Worm (Caenorhabditis elegans) whole organism, L2 larva: ENCODE results near the gene C04C3.7.
A peak's percentile ranks its signal among the peaks of the same experiment; 100 is the strongest.
"Not testable (repeated sequence)": the region's sequence is repeated elsewhere in the genome, so short reads cannot be mapped to it uniquely, and the experiment has no call there.

Experiments
- C34F6.9 ChIP-seq: fragments of 150-350 bp; optimal IDR thresholded peaks from 2 replicates; lab custom pipeline; 2014; ENCODE audit warnings: missing biosample characterization, missing genetic modification characterization
- F13H6.1 ChIP-seq: sonication (generic microtip); optimal IDR thresholded peaks from 2 replicates; lab custom pipeline; 2016; ENCODE audit warnings: missing genetic modification characterization, missing compliant biosample characterization
- Y55F3AM.14 ChIP-seq: fragments of 200-800 bp; sonication (Bioruptor generic); optimal IDR thresholded peaks from 2 replicates; lab custom pipeline; 2018; ENCODE audit warnings: mild to moderate bottlenecking, missing genetic modification characterization, missing compliant biosample characterization
- alr-1 ChIP-seq: fragments of 150-350 bp; optimal IDR thresholded peaks from 2 replicates; lab custom pipeline; 2014; ENCODE audit warnings: missing biosample characterization, missing genetic modification characterization
- ama-1 ChIP-seq: fragments of 150-350 bp; optimal IDR thresholded peaks from 2 replicates; lab custom pipeline; 2018; ENCODE audit warnings: inconsistent platforms
- ceh-16 ChIP-seq: fragments of 150-350 bp; optimal IDR thresholded peaks from 2 replicates; lab custom pipeline; 2014; ENCODE audit warnings: missing biosample characterization, missing genetic modification characterization
- ceh-82 ChIP-seq: fragments of 150-350 bp; optimal IDR thresholded peaks from 2 replicates; lab custom pipeline; 2014; ENCODE audit warnings: missing biosample characterization, missing genetic modification characterization
- crh-2 ChIP-seq: sonication (generic microtip); optimal IDR thresholded peaks from 2 replicates; lab custom pipeline; 2017; ENCODE audit warnings: missing biosample characterization, missing genetic modification characterization
- dmd-4 ChIP-seq: sonication (generic microtip); optimal IDR thresholded peaks from 2 replicates; lab custom pipeline; 2017; ENCODE audit warnings: missing biosample characterization, missing genetic modification characterization
- egl-27 ChIP-seq: sonication (generic microtip); optimal IDR thresholded peaks from 3 replicates; lab custom pipeline; 2017; ENCODE audit warnings: missing biosample characterization, missing genetic modification reagents, missing genetic modification characterization
- elt-1 ChIP-seq: fragments of 150-350 bp; optimal IDR thresholded peaks from 2 replicates; lab custom pipeline; 2014; ENCODE audit warnings: missing biosample characterization, missing genetic modification characterization
- fos-1 ChIP-seq: fragments of 150-350 bp; optimal IDR thresholded peaks from 2 replicates; lab custom pipeline; 2014; ENCODE audit warnings: missing biosample characterization, missing genetic modification characterization
- gmeb-1 ChIP-seq: fragments of 150-350 bp; optimal IDR thresholded peaks from 2 replicates; lab custom pipeline; 2014; ENCODE audit warnings: missing biosample characterization, missing genetic modification characterization
- lin-11 ChIP-seq: fragments of 150-350 bp; sonication (generic microtip); optimal IDR thresholded peaks from 2 replicates; lab custom pipeline; 2014; ENCODE audit warnings: missing biosample characterization, missing genetic modification characterization, inconsistent platforms, mixed read lengths
- lin-13 ChIP-seq: fragments of 150-350 bp; optimal IDR thresholded peaks from 2 replicates; lab custom pipeline; 2014; ENCODE audit warnings: missing biosample characterization, missing genetic modification reagents, missing genetic modification characterization
- lin-39 ChIP-seq: fragments of 150-350 bp; optimal IDR thresholded peaks from 2 replicates; lab custom pipeline; 2014; ENCODE audit warnings: missing biosample characterization, missing genetic modification reagents, missing genetic modification characterization
- lsy-2 ChIP-seq, 2 experiments: fragments of 150-350 bp in 1 of 2; sonication (generic microtip) in 1 of 2; optimal IDR thresholded peaks; 2 replicates each; lab custom pipeline; 2014 to 2017; ENCODE audit warnings: missing biosample characterization in 2 of 2, missing genetic modification characterization in 2 of 2
- mbf-1 ChIP-seq: sonication (generic microtip); optimal IDR thresholded peaks from 2 replicates; lab custom pipeline; 2017; ENCODE audit warnings: missing biosample characterization, missing genetic modification characterization
- mdl-1 ChIP-seq, 2 experiments: fragments of 150-350 bp in 1 of 2; sonication (generic microtip) in 1 of 2; optimal IDR thresholded peaks; 2 replicates each; lab custom pipeline; 2017; ENCODE audit warnings: missing biosample characterization in 2 of 2, missing genetic modification characterization in 2 of 2
- nhr-10 ChIP-seq: sonication (generic microtip); optimal IDR thresholded peaks from 2 replicates; lab custom pipeline; 2017; ENCODE audit warnings: missing biosample characterization, missing genetic modification characterization
- nhr-12 ChIP-seq: fragments of 150-350 bp; optimal IDR thresholded peaks from 2 replicates; lab custom pipeline; 2014; ENCODE audit warnings: missing biosample characterization, missing genetic modification characterization
- nhr-129 ChIP-seq: fragments of 150-350 bp; optimal IDR thresholded peaks from 2 replicates; lab custom pipeline; 2014; ENCODE audit warnings: missing biosample characterization, missing genetic modification characterization
- nhr-21 ChIP-seq: fragments of 150-350 bp; optimal IDR thresholded peaks from 2 replicates; lab custom pipeline; 2014; ENCODE audit warnings: missing biosample characterization, missing genetic modification characterization
- nhr-23 ChIP-seq: fragments of 150-350 bp; optimal IDR thresholded peaks from 2 replicates; lab custom pipeline; 2014; ENCODE audit warnings: missing biosample characterization, missing genetic modification reagents, missing genetic modification characterization
- nhr-237 ChIP-seq: fragments of 150-350 bp; optimal IDR thresholded peaks from 2 replicates; lab custom pipeline; 2014; ENCODE audit warnings: missing biosample characterization, missing genetic modification characterization
- nhr-25 ChIP-seq: fragments of 150-350 bp; sonication (generic microtip); optimal IDR thresholded peaks from 3 replicates; lab custom pipeline; 2014; ENCODE audit warnings: missing biosample characterization, missing genetic modification characterization
- nhr-6 ChIP-seq: fragments of 150-350 bp; optimal IDR thresholded peaks from 2 replicates; lab custom pipeline; 2014; ENCODE audit warnings: missing biosample characterization, missing genetic modification characterization
- peb-1 ChIP-seq: fragments of 150-350 bp; optimal IDR thresholded peaks from 2 replicates; lab custom pipeline; 2014; ENCODE audit warnings: missing biosample characterization, missing genetic modification characterization
- sem-4 ChIP-seq: fragments of 150-350 bp; optimal IDR thresholded peaks from 2 replicates; lab custom pipeline; 2014; ENCODE audit warnings: missing biosample characterization, missing genetic modification reagents, missing genetic modification characterization
- skn-1 ChIP-seq: sonication (generic microtip); optimal IDR thresholded peaks from 2 replicates; lab custom pipeline; 2017; ENCODE audit warnings: missing biosample characterization, missing genetic modification characterization
- sma-3 ChIP-seq: sonication (generic microtip); optimal IDR thresholded peaks from 2 replicates; lab custom pipeline; 2016; ENCODE audit warnings: missing genetic modification reagents, missing genetic modification characterization, missing compliant biosample characterization
- snpc-4 ChIP-seq: fragments of 150-350 bp; optimal IDR thresholded peaks from 2 replicates; lab custom pipeline; 2014; ENCODE audit warnings: missing biosample characterization, missing genetic modification characterization
- unc-39 ChIP-seq: fragments of 150-350 bp; optimal IDR thresholded peaks from 2 replicates; lab custom pipeline; 2014; ENCODE audit warnings: missing biosample characterization, missing genetic modification characterization
- unc-55 ChIP-seq: fragments of 150-350 bp; sonication (generic microtip); optimal IDR thresholded peaks from 3 replicates; lab custom pipeline; 2014; ENCODE audit warnings: missing biosample characterization, missing genetic modification reagents, missing genetic modification characterization
- zag-1 ChIP-seq: fragments of 150-350 bp; optimal IDR thresholded peaks from 2 replicates; lab custom pipeline; 2014; ENCODE audit warnings: missing biosample characterization, missing genetic modification characterization
- ztf-1 ChIP-seq: fragments of 200-800 bp; sonication (Bioruptor generic); conservative IDR thresholded peaks from 2 replicates; pipeline ENCODE4 v1.3.6; 2022; ENCODE audit warnings: missing genetic modification characterization, missing compliant biosample characterization
- ztf-11 ChIP-seq: sonication (generic microtip); optimal IDR thresholded peaks from 2 replicates; lab custom pipeline; 2017; ENCODE audit warnings: missing biosample characterization, missing genetic modification characterization
- ztf-4 ChIP-seq: fragments of 150-350 bp; optimal IDR thresholded peaks from 2 replicates; lab custom pipeline; 2014; ENCODE audit warnings: missing biosample characterization, missing genetic modification characterization

The C04C3.7 gene

ce11 chrIV:3399015-3399722, 34.1 kb downstream of the C04C3.7 start, which contains the start of the genes dyf-3 and pdhb-1:
Gene dyf-3, minus strand, starts transcription at chrIV:3399231.
Gene pdhb-1, plus strand, starts transcription at chrIV:3399672.
- TF ChIP-seq ceh-82 (tag; lab: Kevin White, UChicago), result no peak
- no peak for TF ChIP-seq elt-1 (tag; lab: Kevin White, UChicago)
- peak; percentile 19 for TF ChIP-seq nhr-129 (tag; lab: Kevin White, UChicago)
- TF ChIP-seq F13H6.1 (tag; lab: Kevin White, UChicago), result peak; percentile 20
- TF ChIP-seq sem-4 (tag; lab: Kevin White, UChicago), result no peak
- no peak for TF ChIP-seq lin-39 (tag; lab: Kevin White, UChicago)
- TF ChIP-seq unc-39 (tag; lab: Kevin White, UChicago), result no peak
- peak; percentile 24 for TF ChIP-seq lin-11
- TF ChIP-seq gmeb-1 (tag; lab: Kevin White, UChicago), result peak; percentile 9
- peak; percentile 78 to 95 for TF ChIP-seq lsy-2 (tag; optimal IDR thresholded peaks at IDR 0.05; lab: Kevin White, UChicago)
- TF ChIP-seq sma-3, result no peak
- TF ChIP-seq ceh-16, result no peak
- TF ChIP-seq peb-1, result no peak
- TF ChIP-seq zag-1 (tag; lab: Kevin White, UChicago), result no peak
- TF ChIP-seq nhr-21, result no peak
- TF ChIP-seq nhr-6 (tag; lab: Kevin White, UChicago), result no peak
- peak; percentile 46 for TF ChIP-seq unc-55
- no peak for TF ChIP-seq fos-1 (tag; lab: Kevin White, UChicago)

DNA sequence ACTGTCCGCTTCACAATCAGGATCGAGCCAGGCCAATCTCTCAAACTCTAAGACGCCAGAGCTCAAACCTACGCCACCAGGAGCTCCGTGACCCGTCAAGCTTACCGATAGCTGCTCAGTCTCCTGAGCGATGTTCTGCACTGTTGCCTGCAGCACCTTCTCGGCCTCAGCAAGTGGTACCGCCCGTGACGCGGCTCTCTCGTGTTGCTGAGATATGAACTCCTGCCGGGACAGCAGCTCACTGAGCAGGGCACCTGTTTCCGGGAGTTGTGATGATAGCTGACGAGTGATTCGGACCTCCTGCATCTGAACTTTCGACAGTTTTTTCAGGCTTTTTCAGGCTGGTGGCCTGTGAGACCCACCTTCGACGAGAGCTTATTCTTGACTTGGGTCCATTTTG, 35.2 kb downstream of the C04C3.7 start:
- TF ChIP-seq ztf-4 (tag; lab: Kevin White, UChicago) (no peak), mbf-1 (no peak)

- TF ChIP-seq nhr-12 (tag; lab: Kevin White, UChicago) (no peak), nhr-21 (no peak), elt-1 (tag; lab: Kevin White, UChicago) (no peak), lsy-2 (tag; optimal IDR thresholded peaks at IDR 0.05; lab: Kevin White, UChicago) (no peak), peb-1 (no peak), alr-1 (tag; lab: Kevin White, UChicago) (no peak), skn-1 (tag; lab: Kevin White, UChicago) (no peak), mbf-1 (no peak)
Measured at ce11 chrIV:3395581-3395980, 37.7 kb downstream of the C04C3.7 start, which contains the start of gene C04C3.14. Gene C04C3.14, plus strand, starts transcription at chrIV:3395881.

DNA sequence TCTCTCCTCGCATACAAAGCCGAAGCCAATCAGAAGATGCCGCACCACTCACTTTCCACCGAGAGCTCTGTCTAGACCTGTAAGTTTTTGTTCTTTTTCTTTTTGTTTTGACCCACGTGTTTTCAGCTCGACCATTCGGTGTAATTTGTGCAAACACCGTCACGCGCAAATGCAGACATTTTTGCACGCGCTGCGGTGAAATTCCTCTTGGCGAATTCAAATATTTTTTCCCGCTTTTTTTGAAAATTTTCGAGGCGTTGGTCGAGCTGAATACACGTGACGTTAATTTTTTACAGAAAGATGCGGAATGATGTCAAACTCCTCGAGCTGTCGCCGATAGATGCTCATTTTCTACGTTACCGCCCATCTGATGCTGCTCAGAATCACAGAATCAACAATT, 39.2 kb downstream of the C04C3.7 start, which contains the start of gene C04C3.4:
Gene C04C3.4, plus strand, starts transcription at position 301 of the 400 bp plus-strand sequence.
- TF ChIP-seq snpc-4 (tag; lab: Kevin White, UChicago); fos-1 (tag; lab: Kevin White, UChicago); Y55F3AM.14 (GFP tag; lab: Kevin White, UChicago): not testable (repeated sequence)

DNA sequence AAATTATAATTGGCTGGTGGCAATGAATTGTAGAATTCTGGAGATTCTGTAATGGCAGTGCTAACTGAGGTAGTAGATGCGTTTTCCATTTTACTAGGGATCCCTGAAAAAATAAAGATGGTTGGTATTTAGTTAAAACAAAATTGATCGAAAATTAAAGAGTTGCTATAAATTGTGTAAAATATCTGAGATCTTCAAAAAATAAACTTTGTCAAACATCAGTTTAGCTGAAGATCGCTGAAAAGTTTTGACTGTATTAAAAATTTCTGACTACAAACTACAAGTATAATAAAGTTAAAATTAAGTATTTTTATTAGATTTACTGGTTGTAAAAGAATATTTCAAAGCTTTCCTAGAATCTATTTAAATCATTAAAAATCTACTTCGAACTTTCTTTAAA, 43.3 kb downstream of the C04C3.7 start, which contains the start of gene B0546.5:
Gene B0546.5, minus strand, starts transcription at position 101 of the 400 bp plus-strand sequence.
- not testable (repeated sequence) for TF ChIP-seq nhr-12, ztf-11, lin-39 (tag; lab: Kevin White, UChicago)

DNA sequence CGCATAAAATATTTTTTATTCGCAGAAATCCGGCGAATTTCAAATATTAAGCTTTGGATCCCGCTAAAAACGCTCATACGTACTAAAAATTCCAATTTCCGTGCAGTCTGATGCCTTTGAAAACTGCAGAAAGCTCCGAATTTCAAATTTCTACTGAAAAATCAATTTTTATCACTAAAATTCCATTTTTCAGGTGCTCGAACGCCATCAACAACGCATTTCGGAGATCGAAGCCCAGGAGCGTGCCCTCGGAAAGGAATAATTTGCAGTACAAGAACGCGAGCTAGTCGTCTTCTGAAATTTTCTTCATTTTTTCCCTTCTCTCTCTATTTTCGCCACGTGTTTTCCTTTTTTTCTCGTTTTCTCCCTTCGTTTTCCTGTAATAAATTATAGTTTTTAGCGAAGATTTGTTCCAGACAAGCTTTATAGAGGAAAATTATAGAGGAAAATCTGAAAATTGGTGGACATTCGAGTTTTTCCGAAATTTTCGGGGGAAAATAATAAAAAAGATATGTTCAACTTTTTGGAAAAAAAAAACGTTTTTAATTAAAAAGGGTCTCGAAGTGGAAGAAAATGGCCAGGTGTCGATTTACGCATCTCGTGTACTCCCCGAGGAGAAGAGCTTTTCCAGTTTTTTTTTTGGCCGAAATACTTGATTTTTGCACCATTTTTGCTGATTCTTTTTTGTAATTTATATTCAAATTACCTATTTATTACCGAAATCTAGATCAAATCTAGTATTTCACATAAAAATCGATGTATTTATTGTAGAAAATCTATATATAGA, 46.6 kb downstream of the C04C3.7 start:
- TF ChIP-seq alr-1 (tag; lab: Kevin White, UChicago) (no peak), nhr-237 (tag; lab: Kevin White, UChicago) (no peak), ztf-4 (tag; lab: Kevin White, UChicago) (no peak), lin-39 (tag; lab: Kevin White, UChicago) (no peak), nhr-129 (tag; lab: Kevin White, UChicago) (no peak), nhr-23 (no peak), nhr-21 (no peak), mdl-1 (tag; optimal IDR thresholded peaks at IDR 0.05; lab: Kevin White, UChicago) (no peak), ama-1 (lab: Kevin White, UChicago) (peak; percentile 53), lsy-2 (tag; optimal IDR thresholded peaks at IDR 0.05; lab: Kevin White, UChicago) (peak in 1 of 2 experiments; percentile 6), elt-1 (tag; lab: Kevin White, UChicago) (no peak), dmd-4 (tag; lab: Kevin White, UChicago) (no peak), C34F6.9 (no peak), nhr-10 (tag; lab: Kevin White, UChicago) (no peak), nhr-25 (tag; lab: Kevin White, UChicago) (no peak), fos-1 (tag; lab: Kevin White, UChicago) (no peak), egl-27 (tag; lab: Kevin White, UChicago) (no peak), mbf-1 (no peak), ceh-82 (tag; lab: Kevin White, UChicago) (no peak), ztf-1 (GFP tag; lab: Robert Waterston, UW) (no peak), F13H6.1 (tag; lab: Kevin White, UChicago) (no peak), ceh-16 (no peak), lin-13 (no peak), Y55F3AM.14 (GFP tag; lab: Kevin White, UChicago) (no peak), crh-2 (tag; lab: Kevin White, UChicago) (peak; percentile 9), unc-55 (no peak), skn-1 (tag; lab: Kevin White, UChicago) (no peak)
